Fruit fly (Drosophila melanogaster) whole organism, embryonic: Measurements from ENCODE around the gene grass.

Source experiments
- ATbp ChIP-seq: fragments of 200-800 bp; sonication (Bioruptor generic); optimal IDR thresholded peaks from 2 replicates; lab custom pipeline; 2017; ENCODE audit warnings: missing biosample characterization, mild to moderate bottlenecking, missing genetic modification characterization, missing genetic modification reagents
- Abd-B ChIP-seq: fragments of 200-800 bp; sonication (Bioruptor generic); optimal IDR thresholded peaks from 2 replicates; lab custom pipeline; 2018; ENCODE audit warnings: missing biosample characterization, mild to moderate bottlenecking, missing genetic modification characterization, moderate library complexity
- Blimp-1 ChIP-seq: fragments of 200-800 bp; sonication (Bioruptor generic); optimal IDR thresholded peaks from 3 replicates; lab custom pipeline; 2018; ENCODE audit warnings: missing biosample characterization, missing genetic modification characterization, mild to moderate bottlenecking, moderate library complexity, missing genetic modification reagents
- CG10147 ChIP-seq: fragments of 200-800 bp; sonication (Bioruptor generic); optimal IDR thresholded peaks from 2 replicates; lab custom pipeline; 2019; ENCODE audit warnings: missing biosample characterization, mild to moderate bottlenecking, missing genetic modification characterization, moderate library complexity
- CG1024 ChIP-seq: fragments of 200-800 bp; sonication (Bioruptor generic); IDR thresholded peaks from 2 replicates; pipeline ENCODE4 v1.3.6; 2022; ENCODE audit warnings: missing biosample characterization, missing genetic modification characterization
- CG10959 ChIP-seq: fragments of 200-800 bp; sonication (Bioruptor generic); IDR thresholded peaks from 2 replicates; pipeline ENCODE4 v1.3.6; 2022; ENCODE audit warnings: missing biosample characterization, missing genetic modification characterization
- CG13424 ChIP-seq: fragments of 200-800 bp; sonication (Bioruptor generic); optimal IDR thresholded peaks from 2 replicates; lab custom pipeline; 2019; ENCODE audit warnings: missing biosample characterization, mild to moderate bottlenecking, missing genetic modification characterization, moderate library complexity
- CG1602 ChIP-seq: fragments of 200-800 bp; sonication (Bioruptor generic); optimal IDR thresholded peaks from 3 replicates; lab custom pipeline; 2016; ENCODE audit warnings: missing biosample characterization, missing genetic modification characterization
- CG31441 ChIP-seq: fragments of 200-800 bp; sonication (Bioruptor generic); IDR thresholded peaks from 2 replicates; pipeline ENCODE4 v1.3.6; 2022; ENCODE audit warnings: missing biosample characterization, missing genetic modification characterization
- CG42726 ChIP-seq: fragments of 200-800 bp; sonication (Bioruptor generic); IDR thresholded peaks from 2 replicates; pipeline ENCODE4 v1.3.6; 2022; ENCODE audit warnings: missing biosample characterization, missing genetic modification characterization; ENCODE audit not compliant: partially characterized antibody
- CG6254 ChIP-seq: fragments of 200-800 bp; sonication (Bioruptor generic); optimal IDR thresholded peaks from 3 replicates; lab custom pipeline; 2017; ENCODE audit warnings: mild to moderate bottlenecking, missing biosample characterization, missing genetic modification reagents, missing genetic modification characterization
- CG7271 ChIP-seq: fragments of 200-800 bp; sonication (Bioruptor generic); optimal IDR thresholded peaks from 2 replicates; lab custom pipeline; 2018; ENCODE audit warnings: missing biosample characterization, mild to moderate bottlenecking, missing genetic modification characterization, moderate library complexity
- CG7556 ChIP-seq: fragments of 200-800 bp; sonication (Bioruptor generic); optimal IDR thresholded peaks from 2 replicates; lab custom pipeline; 2017; ENCODE audit warnings: missing biosample characterization, mild to moderate bottlenecking, missing genetic modification characterization
- CG7987 ChIP-seq: fragments of 200-800 bp; sonication (Bioruptor generic); optimal IDR thresholded peaks from 2 replicates; lab custom pipeline; 2018; ENCODE audit warnings: missing biosample characterization, mild to moderate bottlenecking, missing genetic modification characterization, moderate library complexity
- CG8290 ChIP-seq, 3 experiments: fragments of 200-800 bp; sonication (Bioruptor generic); optimal IDR thresholded peaks; 2 replicates each; lab custom pipeline; 2016 to 2019; ENCODE audit warnings: missing biosample characterization in 3 of 3, missing genetic modification characterization in 3 of 3, mild to moderate bottlenecking in 2 of 3, moderate library complexity in 1 of 3
- CG8388 ChIP-seq: fragments of 200-800 bp; sonication (Bioruptor generic); optimal IDR thresholded peaks from 2 replicates; lab custom pipeline; 2019; ENCODE audit warnings: missing biosample characterization, mild to moderate bottlenecking, missing genetic modification characterization, moderate library complexity
- CG8924 ChIP-seq: fragments of 200-800 bp; optimal IDR thresholded peaks from 3 replicates; lab custom pipeline; 2019; ENCODE audit warnings: missing biosample characterization, mild to moderate bottlenecking, missing genetic modification characterization, moderate library complexity
- Camta ChIP-seq: fragments of 200-800 bp; sonication (Bioruptor generic); optimal IDR thresholded peaks from 2 replicates; lab custom pipeline; 2016; ENCODE audit warnings: missing biosample characterization, missing genetic modification characterization
- CrebB ChIP-seq: fragments of 200-800 bp; sonication (Bioruptor generic); optimal IDR thresholded peaks from 3 replicates; lab custom pipeline; 2018; ENCODE audit warnings: missing biosample characterization, mild to moderate bottlenecking, missing genetic modification characterization
- Dek ChIP-seq: fragments of 200-800 bp; sonication (Bioruptor generic); optimal IDR thresholded peaks from 3 replicates; lab custom pipeline; 2019; ENCODE audit warnings: missing biosample characterization, mild to moderate bottlenecking, missing genetic modification characterization, moderate library complexity
- Doc2 ChIP-seq: fragments of 200-800 bp; sonication (Bioruptor generic); IDR thresholded peaks from 2 replicates; pipeline ENCODE4 v1.3.6; 2022; ENCODE audit warnings: missing biosample characterization, missing genetic modification characterization
- Drgx ChIP-seq: fragments of 200-800 bp; sonication (Bioruptor generic); IDR thresholded peaks from 2 replicates; pipeline ENCODE4 v1.3.6; 2022; ENCODE audit warnings: missing biosample characterization, missing genetic modification characterization
- Ets97D ChIP-seq: fragments of 200-800 bp; sonication (Bioruptor generic); optimal IDR thresholded peaks from 3 replicates; lab custom pipeline; 2016; ENCODE audit warnings: missing biosample characterization, missing genetic modification characterization
- Fer3 ChIP-seq: fragments of 200-800 bp; sonication (Bioruptor generic); optimal IDR thresholded peaks from 2 replicates; lab custom pipeline; 2018; ENCODE audit warnings: missing biosample characterization, mild to moderate bottlenecking, missing genetic modification characterization, moderate library complexity
- Hey ChIP-seq: fragments of 200-800 bp; sonication (Bioruptor generic); optimal IDR thresholded peaks from 3 replicates; lab custom pipeline; 2018; ENCODE audit warnings: missing biosample characterization, mild to moderate bottlenecking, missing genetic modification characterization
- Hr78 ChIP-seq, 2 experiments: fragments of 200-800 bp in 1 of 2; fragments of >200 bp in 1 of 2; sonication (Bioruptor generic) in 1 of 2; optimal IDR thresholded peaks; 2 replicates each; lab custom pipeline; 2017 to 2019; ENCODE audit warnings: missing biosample characterization in 2 of 2, missing genetic modification characterization in 2 of 2, mild to moderate bottlenecking in 1 of 2, moderate library complexity in 1 of 2
- Med ChIP-seq: fragments of 200-800 bp; sonication (Bioruptor generic); peaks from one replicate; lab custom pipeline; 2016; ENCODE audit warnings: missing biosample characterization, missing genetic modification characterization, mild to moderate bottlenecking, inconsistent platforms, moderate library complexity
- Mes4 ChIP-seq: fragments of 200-800 bp; sonication (Bioruptor generic); optimal IDR thresholded peaks from 2 replicates; lab custom pipeline; 2016; ENCODE audit warnings: missing biosample characterization, missing genetic modification characterization
- Nf-YC ChIP-seq: fragments of 200-800 bp; optimal IDR thresholded peaks from 3 replicates; lab custom pipeline; 2019; ENCODE audit warnings: missing biosample characterization, mild to moderate bottlenecking, missing genetic modification characterization, moderate library complexity
- Opbp ChIP-seq: fragments of 200-800 bp; sonication (Bioruptor generic); IDR thresholded peaks from 3 replicates; pipeline ENCODE4 v1.3.6; 2022; ENCODE audit warnings: missing biosample characterization, missing genetic modification characterization; ENCODE audit not compliant: partially characterized antibody
- PHDP ChIP-seq: fragments of 200-800 bp; sonication (Bioruptor generic); optimal IDR thresholded peaks from 3 replicates; lab custom pipeline; 2018; ENCODE audit warnings: missing biosample characterization, mild to moderate bottlenecking, missing genetic modification characterization, moderate library complexity
- Vsx1 ChIP-seq: fragments of 200-800 bp; sonication (Bioruptor generic); optimal IDR thresholded peaks from 2 replicates; lab custom pipeline; 2017; ENCODE audit warnings: missing biosample characterization, mild to moderate bottlenecking, missing genetic modification characterization, missing genetic modification reagents
- Xrp1 ChIP-seq: fragments of 200-800 bp; sonication (Bioruptor generic); IDR thresholded peaks from 2 replicates; pipeline ENCODE4 v1.3.6; 2022; ENCODE audit warnings: missing biosample characterization, missing genetic modification characterization
- ara ChIP-seq: fragments of 200-800 bp; sonication (Bioruptor generic); IDR thresholded peaks from 2 replicates; pipeline ENCODE4 v1.3.6; 2022; ENCODE audit warnings: missing biosample characterization, missing genetic modification characterization
- bcd ChIP-seq: fragments of 200-800 bp; sonication (Bioruptor generic); optimal IDR thresholded peaks from 2 replicates; lab custom pipeline; 2017; ENCODE audit warnings: missing biosample characterization, mild to moderate bottlenecking, missing genetic modification characterization
- bigmax ChIP-seq: fragments of 200-800 bp; sonication (Bioruptor generic); optimal IDR thresholded peaks from 2 replicates; lab custom pipeline; 2018; ENCODE audit warnings: missing biosample characterization, mild to moderate bottlenecking, missing genetic modification characterization
- cg ChIP-seq: fragments of 200-800 bp; sonication (Bioruptor generic); optimal IDR thresholded peaks from 3 replicates; lab custom pipeline; 2019; ENCODE audit warnings: missing biosample characterization, mild to moderate bottlenecking, missing genetic modification characterization, moderate library complexity
- ewg ChIP-seq: fragments of 200-800 bp; sonication (Bioruptor generic); optimal IDR thresholded peaks from 3 replicates; lab custom pipeline; 2017; ENCODE audit warnings: mild to moderate bottlenecking, missing biosample characterization, missing genetic modification reagents, missing genetic modification characterization
- fd96Cb ChIP-seq: fragments of 200-800 bp; sonication (Bioruptor generic); optimal IDR thresholded peaks from 2 replicates; lab custom pipeline; 2018; ENCODE audit warnings: missing biosample characterization, mild to moderate bottlenecking, missing genetic modification characterization, moderate library complexity
- hbn ChIP-seq: fragments of 200-800 bp; sonication (Bioruptor generic); IDR thresholded peaks from 2 replicates; pipeline ENCODE4 v1.3.6; 2022; ENCODE audit warnings: missing biosample characterization, missing genetic modification characterization; ENCODE audit not compliant: partially characterized antibody
- nau ChIP-seq: fragments of 200-800 bp; sonication (Bioruptor generic); optimal IDR thresholded peaks from 3 replicates; lab custom pipeline; 2017; ENCODE audit warnings: missing biosample characterization, mild to moderate bottlenecking, missing genetic modification characterization, missing genetic modification reagents
- pros ChIP-seq: fragments of 200-800 bp; sonication (Bioruptor generic); optimal IDR thresholded peaks from 3 replicates; lab custom pipeline; 2019; ENCODE audit warnings: missing biosample characterization, mild to moderate bottlenecking, missing genetic modification characterization, moderate library complexity
- salm ChIP-seq: fragments of 200-800 bp; sonication (Bioruptor generic); optimal IDR thresholded peaks from 2 replicates; lab custom pipeline; 2018; ENCODE audit warnings: missing biosample characterization, mild to moderate bottlenecking, missing genetic modification characterization
- sc ChIP-seq, 3 experiments: fragments of >200 bp in 2 of 3; fragments of 200-800 bp in 1 of 3; sonication (Bioruptor generic) in 1 of 3; optimal IDR thresholded peaks; 2 replicates in 2 of 3; 3 replicates in 1 of 3; lab custom pipeline; 2017; ENCODE audit warnings: mild to moderate bottlenecking in 1 of 3, missing biosample characterization in 1 of 3, missing genetic modification characterization in 1 of 3, missing genetic modification reagents in 1 of 3
- slp2 ChIP-seq: fragments of 200-800 bp; sonication (Bioruptor generic); optimal IDR thresholded peaks from 2 replicates; lab custom pipeline; 2016; ENCODE audit warnings: missing biosample characterization, missing genetic modification characterization
- trh ChIP-seq: fragments of 200-800 bp; sonication (Bioruptor generic); optimal IDR thresholded peaks from 2 replicates; lab custom pipeline; 2016; ENCODE audit warnings: missing biosample characterization, missing genetic modification characterization
- twi ChIP-seq: fragments of 200-800 bp; optimal IDR thresholded peaks from 2 replicates; lab custom pipeline; 2019; ENCODE audit warnings: missing biosample characterization, mild to moderate bottlenecking, missing genetic modification characterization, moderate library complexity
- wek ChIP-seq: fragments of 200-800 bp; sonication (Bioruptor generic); optimal IDR thresholded peaks from 3 replicates; lab custom pipeline; 2018; ENCODE audit warnings: missing biosample characterization, mild to moderate bottlenecking, missing genetic modification characterization, moderate library complexity

The grass gene

DNA sequence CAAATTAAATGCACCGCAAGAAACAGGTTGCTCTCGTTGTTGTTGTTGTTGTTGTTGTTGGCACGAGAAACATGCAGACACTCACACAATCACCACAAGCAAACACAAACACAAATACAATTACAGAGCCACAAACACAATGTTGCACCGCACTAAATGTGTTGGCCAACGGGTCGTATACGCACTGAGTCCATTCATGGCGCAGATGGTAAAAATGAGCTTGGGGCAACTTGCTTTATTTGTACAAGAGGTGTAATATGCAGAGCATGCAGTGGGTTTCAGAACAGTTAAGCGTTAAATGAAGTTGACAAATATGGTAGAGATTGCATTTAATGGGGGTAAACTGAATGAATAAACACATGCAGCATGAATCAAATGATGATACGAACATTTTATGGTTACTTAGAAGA, 19.8 kb upstream of the grass start (continued):
- TF ChIP-seq CG13424: peak; percentile 24
- TF ChIP-seq Vsx1: no peak
- no peak for TF ChIP-seq CG1024 (GFP tag; lab: Robert Waterston, UW)
- peak; percentile 6 for TF ChIP-seq CG8388 (GFP tag; lab: Kevin White, UChicago)
- TF ChIP-seq CG7556 (GFP tag; lab: Kevin White, UChicago): peak; percentile 41
- no peak for TF ChIP-seq Abd-B (GFP tag; lab: Kevin White, UChicago)
- no peak for TF ChIP-seq sc (optimal IDR thresholded peaks at IDR 0.05; lab: Kevin White, UChicago)
- TF ChIP-seq sc (GFP tag; optimal IDR thresholded peaks at IDR 0.05; lab: Kevin White, UChicago): peak; percentile 60
- peak; percentile 54; the same call in 1 of the 2 replicates for TF ChIP-seq ara (GFP tag; lab: Robert Waterston, UW)
- peak; percentile 48 for TF ChIP-seq salm (tag; lab: Kevin White, UChicago)
- TF ChIP-seq Hey (tag; lab: Kevin White, UChicago): peak; percentile 1
- TF ChIP-seq twi: peak; percentile 70
- TF ChIP-seq wek: peak; percentile 53
- no peak for TF ChIP-seq CG42726 (GFP tag; lab: Robert Waterston, UW)
- no peak for TF ChIP-seq CG10147
- peak; percentile 49 for TF ChIP-seq Blimp-1 (GFP tag; lab: Kevin White, UChicago)
- peak; percentile 23 for TF ChIP-seq fd96Cb
- peak; percentile 26 for TF ChIP-seq CG8290 (GFP tag; optimal IDR thresholded peaks at IDR 0.05; lab: Kevin White, UChicago)
- peak; percentile 25 to 38 for TF ChIP-seq CG8290 (tag; optimal IDR thresholded peaks at IDR 0.05; lab: Kevin White, UChicago)
- peak; percentile 24 for TF ChIP-seq CG8924
- peak; percentile 45 for TF ChIP-seq nau (GFP tag; lab: Kevin White, UChicago)
- no peak for TF ChIP-seq hbn (GFP tag; lab: Robert Waterston, UW)
- TF ChIP-seq trh (GFP tag; lab: Kevin White, UChicago): peak; percentile 24
- no peak for TF ChIP-seq CG10959 (GFP tag; lab: Robert Waterston, UW)
- TF ChIP-seq Ets97D (GFP tag; lab: Kevin White, UChicago): no peak
- no peak for TF ChIP-seq Doc2 (GFP tag; lab: Robert Waterston, UW)
- peak; percentile 80 for TF ChIP-seq Med (GFP tag; lab: Kevin White, UChicago)
- peak; percentile 30 for TF ChIP-seq PHDP (tag; lab: Kevin White, UChicago)
- no peak for TF ChIP-seq Dek
- peak; percentile 26; the same call in 1 of the 2 replicates for TF ChIP-seq Drgx (GFP tag; lab: Robert Waterston, UW)
- TF ChIP-seq CG31441 (GFP tag; lab: Robert Waterston, UW): peak; percentile 41
- TF ChIP-seq bcd (GFP tag; lab: Kevin White, UChicago): no peak
- peak; percentile 6 for TF ChIP-seq Camta
- peak; percentile 51 for TF ChIP-seq Xrp1 (GFP tag; lab: Robert Waterston, UW)
- peak; percentile 1 for TF ChIP-seq pros (GFP tag; lab: Kevin White, UChicago)
- peak; percentile 22 for TF ChIP-seq slp2 (GFP tag; lab: Kevin White, UChicago)
- no peak for TF ChIP-seq Opbp (GFP tag; lab: Robert Waterston, UW)
- TF ChIP-seq cg: peak; percentile 80
- peak; percentile 91 for TF ChIP-seq ATbp
- TF ChIP-seq Nf-YC: no peak
- TF ChIP-seq CG7987 (GFP tag; lab: Kevin White, UChicago): peak; percentile 18
- TF ChIP-seq Mes4: peak; percentile 60
- TF ChIP-seq CrebB (tag; lab: Kevin White, UChicago): peak; percentile 50
- TF ChIP-seq bigmax (GFP tag; lab: Kevin White, UChicago): peak; percentile 23
- TF ChIP-seq CG7271 (tag; lab: Kevin White, UChicago): peak; percentile 11
- TF ChIP-seq CG6254: peak; percentile 38
- TF ChIP-seq ewg (GFP tag; lab: Kevin White, UChicago): peak; percentile 22
- TF ChIP-seq CG1602 (GFP tag; lab: Kevin White, UChicago): peak; percentile 16
- no peak for TF ChIP-seq Fer3 (tag; lab: Kevin White, UChicago)
- peak in 1 of 2 experiments; percentile 68 for TF ChIP-seq Hr78 (GFP tag; optimal IDR thresholded peaks at IDR 0.05; lab: Kevin White, UChicago)
